Worm (Caenorhabditis elegans) whole organism, mixed stage, embryonic: ENCODE results near the gene F59B2.13.

Experiments
- M03D4.4 ChIP-seq: sonication (generic microtip); optimal IDR thresholded peaks from 2 replicates; lab custom pipeline; 2017; ENCODE audit warnings: mild to moderate bottlenecking, missing genetic modification characterization, missing compliant biosample characterization
- blmp-1 ChIP-seq: fragments of 150-350 bp; optimal IDR thresholded peaks from 2 replicates; lab custom pipeline; 2014; ENCODE audit warnings: missing biosample characterization, missing genetic modification characterization
- ceh-39 ChIP-seq: fragments of 150-350 bp; optimal IDR thresholded peaks from 2 replicates; lab custom pipeline; 2014; ENCODE audit warnings: missing biosample characterization, missing genetic modification characterization
- ceh-43 ChIP-seq: fragments of 200-800 bp; sonication (Bioruptor generic); optimal IDR thresholded peaks from 2 replicates; lab custom pipeline; 2018; ENCODE audit warnings: mild to moderate bottlenecking, missing genetic modification characterization, moderate library complexity, missing compliant biosample characterization
- ceh-83 ChIP-seq: fragments of 200-800 bp; sonication (Bioruptor generic); optimal IDR thresholded peaks from 2 replicates; lab custom pipeline; 2018; ENCODE audit warnings: mild to moderate bottlenecking, missing genetic modification characterization, missing compliant biosample characterization
- ces-1 ChIP-seq: fragments of 150-350 bp; optimal IDR thresholded peaks from 2 replicates; lab custom pipeline; 2014; ENCODE audit warnings: missing biosample characterization, missing genetic modification reagents, missing genetic modification characterization
- drap-1 ChIP-seq: fragments of 200-800 bp; sonication (Bioruptor generic); optimal IDR thresholded peaks from 3 replicates; lab custom pipeline; 2018; ENCODE audit warnings: mild to moderate bottlenecking, missing genetic modification characterization, missing compliant biosample characterization
- elt-1 ChIP-seq: sonication (generic microtip); optimal IDR thresholded peaks from 2 replicates; lab custom pipeline; 2017; ENCODE audit warnings: missing genetic modification characterization, mild to moderate bottlenecking, missing compliant biosample characterization, antibody characterized with exemption, moderate library complexity, borderline replicate concordance; ENCODE audit not compliant: insufficient read depth
- elt-3 ChIP-seq: fragments of 150-350 bp; optimal IDR thresholded peaks from 2 replicates; lab custom pipeline; 2014; ENCODE audit warnings: missing biosample characterization, missing genetic modification characterization
- flh-1 ChIP-seq: fragments of 200-800 bp; sonication (Bioruptor generic); optimal IDR thresholded peaks from 2 replicates; lab custom pipeline; 2018; ENCODE audit warnings: mild to moderate bottlenecking, missing genetic modification characterization, moderate library complexity, missing compliant biosample characterization
- ham-2 ChIP-seq: fragments of 200-800 bp; sonication (Bioruptor generic); optimal IDR thresholded peaks from 2 replicates; lab custom pipeline; 2018; ENCODE audit warnings: mild to moderate bottlenecking, missing genetic modification characterization, missing compliant biosample characterization
- hlh-1 ChIP-seq: fragments of 150-350 bp; optimal IDR thresholded peaks from 2 replicates; lab custom pipeline; 2014; ENCODE audit warnings: missing biosample characterization, missing genetic modification reagents, missing genetic modification characterization
- lin-13 ChIP-seq: fragments of 150-350 bp; optimal IDR thresholded peaks from 2 replicates; lab custom pipeline; 2014; ENCODE audit warnings: missing biosample characterization, missing genetic modification characterization
- lin-32 ChIP-seq: fragments of 200-800 bp; sonication (Bioruptor generic); optimal IDR thresholded peaks from 2 replicates; lab custom pipeline; 2018; ENCODE audit warnings: mild to moderate bottlenecking, missing genetic modification characterization, missing compliant biosample characterization
- lsy-2 ChIP-seq: fragments of 150-350 bp; optimal IDR thresholded peaks from 2 replicates; lab custom pipeline; 2014; ENCODE audit warnings: missing biosample characterization, missing genetic modification characterization
- mep-1 ChIP-seq: fragments of 150-350 bp; optimal IDR thresholded peaks from 2 replicates; lab custom pipeline; 2017; ENCODE audit warnings: missing biosample characterization, missing genetic modification reagents, missing genetic modification characterization, inconsistent platforms
- mls-2 ChIP-seq: sonication (generic microtip); optimal IDR thresholded peaks from 2 replicates; lab custom pipeline; 2016; ENCODE audit warnings: mild to moderate bottlenecking, missing genetic modification characterization, moderate library complexity, missing compliant biosample characterization
- nhr-12 ChIP-seq: fragments of 150-350 bp; optimal IDR thresholded peaks from 2 replicates; lab custom pipeline; 2014; ENCODE audit warnings: missing biosample characterization, missing genetic modification characterization
- nhr-2 ChIP-seq: fragments of 150-350 bp; optimal IDR thresholded peaks from 2 replicates; lab custom pipeline; 2014; ENCODE audit warnings: missing biosample characterization, missing genetic modification characterization
- nhr-237 ChIP-seq: fragments of 150-350 bp; optimal IDR thresholded peaks from 2 replicates; lab custom pipeline; 2014; ENCODE audit warnings: missing biosample characterization, missing genetic modification characterization
- nhr-28 ChIP-seq: fragments of 150-350 bp; optimal IDR thresholded peaks from 2 replicates; lab custom pipeline; 2014; ENCODE audit warnings: missing biosample characterization, missing genetic modification characterization
- nhr-76 ChIP-seq: sonication (generic microtip); optimal IDR thresholded peaks from 2 replicates; lab custom pipeline; 2017; ENCODE audit warnings: missing biosample characterization, missing genetic modification characterization
- pha-4 ChIP-seq: fragments of 150-350 bp; optimal IDR thresholded peaks from 2 replicates; lab custom pipeline; 2018; ENCODE audit warnings: missing biosample characterization, missing genetic modification reagents, missing genetic modification characterization
- sem-2 ChIP-seq: fragments of 200-800 bp; sonication (Bioruptor generic); optimal IDR thresholded peaks from 2 replicates; lab custom pipeline; 2018; ENCODE audit warnings: mild to moderate bottlenecking, missing genetic modification characterization, missing compliant biosample characterization
- snpc-4 ChIP-seq: fragments of 150-350 bp; optimal IDR thresholded peaks from 2 replicates; lab custom pipeline; 2014; ENCODE audit warnings: missing biosample characterization, missing genetic modification characterization
- sptf-1 ChIP-seq: sonication (generic microtip); optimal IDR thresholded peaks from 2 replicates; lab custom pipeline; 2017; ENCODE audit warnings: mild to moderate bottlenecking, missing genetic modification characterization, moderate library complexity, missing compliant biosample characterization
- tbx-8 ChIP-seq: fragments of 200-800 bp; sonication (Bioruptor generic); optimal IDR thresholded peaks from 2 replicates; lab custom pipeline; 2018; ENCODE audit warnings: mild to moderate bottlenecking, missing genetic modification characterization, moderate library complexity, missing compliant biosample characterization
- unc-120 ChIP-seq: sonication (generic microtip); optimal IDR thresholded peaks from 2 replicates; lab custom pipeline; 2017; ENCODE audit warnings: missing genetic modification characterization, missing compliant biosample characterization; ENCODE audit not compliant: poor library complexity, severe bottlenecking
- unc-39 ChIP-seq: fragments of 150-350 bp; optimal IDR thresholded peaks from 2 replicates; lab custom pipeline; 2014; ENCODE audit warnings: missing biosample characterization, missing genetic modification characterization
- unc-62 ChIP-seq: fragments of 150-350 bp; optimal IDR thresholded peaks from 2 replicates; lab custom pipeline; 2014; ENCODE audit warnings: missing biosample characterization, missing genetic modification reagents, missing genetic modification characterization
- zip-8 ChIP-seq: fragments of 150-350 bp; optimal IDR thresholded peaks from 2 replicates; lab custom pipeline; 2014; ENCODE audit warnings: missing biosample characterization, missing genetic modification characterization
- ztf-11 ChIP-seq: fragments of 150-350 bp; optimal IDR thresholded peaks from 2 replicates; lab custom pipeline; 2014; ENCODE audit warnings: missing biosample characterization, missing genetic modification characterization

F59B2.13 gene

DNA sequence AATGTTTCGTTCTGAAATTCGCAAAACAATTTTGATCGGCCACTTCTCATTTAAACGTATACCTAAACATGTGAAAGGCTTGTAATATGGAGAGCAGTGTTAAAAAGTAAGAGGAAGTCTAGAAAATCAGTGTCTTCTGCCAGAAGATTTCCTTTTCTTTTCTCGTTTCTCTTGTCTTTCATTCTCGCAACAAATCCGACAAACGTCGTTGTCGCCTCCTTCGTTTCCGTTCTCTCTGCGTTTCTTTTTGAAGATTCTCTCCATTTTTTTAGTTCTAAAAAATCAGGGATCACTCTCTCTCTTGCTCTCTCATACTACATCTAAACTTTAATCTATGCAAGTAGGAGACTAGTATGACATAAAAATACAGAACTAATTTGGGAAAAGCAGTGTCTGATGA is 20.4 kb upstream of the F59B2.13 start:
- TF ChIP-seq elt-1 (tag; lab: Kevin White, UChicago): no peak
- no peak for TF ChIP-seq mls-2 (tag; lab: Kevin White, UChicago)
- TF ChIP-seq unc-62 (GFP tag; lab: Kevin White, UChicago): no peak
- no peak for TF ChIP-seq nhr-28 (tag; lab: Kevin White, UChicago)
- no peak for TF ChIP-seq nhr-12
- no peak for TF ChIP-seq nhr-2 (tag; lab: Kevin White, UChicago)
- no peak for TF ChIP-seq unc-120 (tag; lab: Kevin White, UChicago)
- no peak for TF ChIP-seq ceh-39
- no peak for TF ChIP-seq unc-39 (tag; lab: Kevin White, UChicago)
- TF ChIP-seq zip-8 (tag; lab: Kevin White, UChicago): no peak
- no peak for TF ChIP-seq ceh-83 (GFP tag; lab: Kevin White, UChicago)
- TF ChIP-seq drap-1 (GFP tag; lab: Kevin White, UChicago): no peak
- TF ChIP-seq flh-1 (GFP tag; lab: Kevin White, UChicago): no peak
- TF ChIP-seq tbx-8 (GFP tag; lab: Kevin White, UChicago): no peak
- no peak for TF ChIP-seq pha-4 (tag; lab: Kevin White, UChicago)
- TF ChIP-seq lsy-2: no peak
- TF ChIP-seq mep-1 (tag; lab: Kevin White, UChicago): no peak

DNA sequence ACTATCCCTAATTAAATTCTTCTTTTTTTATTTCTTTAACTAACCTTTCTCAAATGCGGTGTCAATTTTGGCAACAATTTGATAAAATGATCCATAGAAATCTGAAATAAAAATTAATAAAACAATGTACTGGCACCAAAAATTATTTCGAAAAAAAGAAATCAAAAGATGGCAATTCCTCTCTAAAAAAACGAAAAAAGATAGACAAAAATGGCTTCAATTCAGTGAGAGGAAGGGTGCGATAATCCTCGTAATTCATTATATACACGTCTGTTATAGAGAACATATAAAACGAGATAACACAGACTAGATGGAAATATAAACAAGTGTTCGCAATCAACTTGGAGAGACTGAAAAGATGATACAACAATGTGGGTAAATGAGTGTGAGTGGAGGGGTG is 19.0 kb upstream of the F59B2.13 start, which contains the start of gene R107.2:
R107.2 (minus strand) TSS at position 101 of the 400 bp plus-strand sequence.
- no peak for TF ChIP-seq nhr-2 (tag; lab: Kevin White, UChicago)
- TF ChIP-seq lin-13: no peak
- TF ChIP-seq hlh-1 (tag; lab: Kevin White, UChicago): no peak
- no peak for TF ChIP-seq unc-120 (tag; lab: Kevin White, UChicago)
- TF ChIP-seq ztf-11 (tag; lab: Kevin White, UChicago): no peak

DNA sequence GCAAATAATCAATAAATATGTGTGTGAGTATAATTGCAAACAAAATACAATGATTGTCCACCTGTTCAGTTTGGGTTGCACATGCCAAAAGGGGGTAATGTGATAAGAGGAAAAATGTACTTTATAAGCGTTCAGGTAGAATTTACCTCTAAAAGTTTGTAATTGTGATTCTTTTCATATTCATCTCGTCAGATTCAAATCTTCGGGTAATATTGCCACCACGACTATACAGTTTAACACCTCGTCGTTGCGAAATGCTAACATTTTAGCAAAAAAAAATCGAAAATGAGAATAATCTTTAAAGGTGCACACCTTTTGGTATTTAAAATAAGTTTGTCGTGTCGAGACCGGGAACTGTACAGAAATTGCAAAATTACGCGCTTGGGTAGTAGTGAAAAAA is 16.3 kb upstream of the F59B2.13 start, which contains the start of gene nac-2:
nac-2 (minus strand) TSS at position 101 of the 400 bp plus-strand sequence.
- no peak for TF ChIP-seq mls-2 (tag; lab: Kevin White, UChicago)
- no peak for TF ChIP-seq flh-1 (GFP tag; lab: Kevin White, UChicago)
- no peak for TF ChIP-seq ceh-43 (GFP tag; lab: Kevin White, UChicago)
- TF ChIP-seq tbx-8 (GFP tag; lab: Kevin White, UChicago): no peak
- TF ChIP-seq sem-2 (GFP tag; lab: Kevin White, UChicago): no peak
- TF ChIP-seq snpc-4 (tag; lab: Kevin White, UChicago): no peak
- no peak for TF ChIP-seq lin-13
- TF ChIP-seq ces-1: no peak
- no peak for TF ChIP-seq drap-1 (GFP tag; lab: Kevin White, UChicago)
- no peak for TF ChIP-seq blmp-1 (tag; lab: Kevin White, UChicago)
- TF ChIP-seq nhr-76: no peak
- no peak for TF ChIP-seq lin-32 (GFP tag; lab: Kevin White, UChicago)
- no peak for TF ChIP-seq sptf-1 (tag; lab: Kevin White, UChicago)
- no peak for TF ChIP-seq elt-3
- no peak for TF ChIP-seq M03D4.4 (tag; lab: Kevin White, UChicago)
- TF ChIP-seq nhr-237 (tag; lab: Kevin White, UChicago): no peak
- no peak for TF ChIP-seq zip-8 (tag; lab: Kevin White, UChicago)
- no peak for TF ChIP-seq pha-4 (tag; lab: Kevin White, UChicago)
- no peak for TF ChIP-seq ceh-83 (GFP tag; lab: Kevin White, UChicago)

DNA sequence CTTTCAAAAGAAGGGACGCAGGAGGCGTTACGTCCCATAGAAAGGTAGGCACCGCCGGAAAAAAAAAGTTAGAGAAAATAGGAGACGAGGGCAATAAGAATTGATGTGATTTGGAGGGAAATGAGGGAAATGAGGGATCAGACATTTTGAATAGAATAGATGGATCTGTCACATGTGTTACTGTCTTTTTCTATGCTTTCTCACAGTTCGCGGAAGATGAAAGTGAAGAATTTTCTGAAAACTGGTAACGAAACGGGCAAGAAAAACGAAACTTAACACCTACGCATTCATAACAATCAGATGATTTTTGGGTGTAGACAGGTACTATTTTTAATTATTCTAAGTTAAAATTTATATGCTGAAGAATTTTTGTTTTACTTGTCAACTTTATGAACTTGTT is 10.8 kb upstream of the F59B2.13 start, which contains the start of gene R107.9:
R107.9 (plus strand) TSS at position 301 of the 400 bp plus-strand sequence.
- TF ChIP-seq elt-1 (tag; lab: Kevin White, UChicago): no peak
- no peak for TF ChIP-seq snpc-4 (tag; lab: Kevin White, UChicago)

DNA sequence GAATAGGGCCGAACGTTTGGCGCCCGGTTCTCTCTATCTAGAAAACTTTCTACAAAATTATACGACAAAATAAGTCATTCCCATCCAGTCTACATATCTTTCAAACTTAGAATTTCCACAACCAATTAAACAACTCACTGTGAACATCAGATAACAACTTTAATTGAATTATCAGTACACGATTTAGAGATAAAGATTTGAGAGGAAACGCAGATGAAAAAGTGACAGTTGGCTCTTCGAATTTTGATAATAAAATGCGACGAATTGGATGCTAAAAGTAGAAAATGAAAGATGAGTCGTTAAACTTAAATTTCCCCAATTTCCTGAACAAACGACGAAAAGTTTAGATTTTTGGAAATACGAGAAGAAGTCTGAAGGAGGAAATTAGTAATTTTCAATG is 8.2 kb upstream of the F59B2.13 start:
- TF ChIP-seq mep-1 (tag; lab: Kevin White, UChicago): no peak
- no peak for TF ChIP-seq mls-2 (tag; lab: Kevin White, UChicago)
- TF ChIP-seq hlh-1 (tag; lab: Kevin White, UChicago): no peak
- no peak for TF ChIP-seq snpc-4 (tag; lab: Kevin White, UChicago)
- no peak for TF ChIP-seq unc-120 (tag; lab: Kevin White, UChicago)
- TF ChIP-seq nhr-237 (tag; lab: Kevin White, UChicago): no peak
- no peak for TF ChIP-seq ces-1
- no peak for TF ChIP-seq ceh-39
- TF ChIP-seq ham-2 (GFP tag; lab: Kevin White, UChicago): no peak
- TF ChIP-seq nhr-12: no peak
- TF ChIP-seq tbx-8 (GFP tag; lab: Kevin White, UChicago): no peak
